Worm (Caenorhabditis elegans) whole organism, L4/young adult: ENCODE measurements around the gene ets-10.

Experiments used
- W03F9.2 ChIP-seq: fragments of 150-350 bp; optimal IDR thresholded peaks from 2 replicates; lab custom pipeline; 2014; ENCODE audit warnings: missing biosample characterization, missing genetic modification characterization
- dao-5 ChIP-seq: sonication (generic microtip); optimal IDR thresholded peaks from 2 replicates; lab custom pipeline; 2016; ENCODE audit warnings: missing genotype, missing genetic modification characterization, moderate library complexity, missing compliant biosample characterization
- him-1 ChIP-seq: sonication (generic microtip); optimal IDR thresholded peaks from 2 replicates; lab custom pipeline; 2016; ENCODE audit warnings: missing genotype, missing genetic modification reagents, missing genetic modification characterization, missing compliant biosample characterization

The ets-10 gene

DNA sequence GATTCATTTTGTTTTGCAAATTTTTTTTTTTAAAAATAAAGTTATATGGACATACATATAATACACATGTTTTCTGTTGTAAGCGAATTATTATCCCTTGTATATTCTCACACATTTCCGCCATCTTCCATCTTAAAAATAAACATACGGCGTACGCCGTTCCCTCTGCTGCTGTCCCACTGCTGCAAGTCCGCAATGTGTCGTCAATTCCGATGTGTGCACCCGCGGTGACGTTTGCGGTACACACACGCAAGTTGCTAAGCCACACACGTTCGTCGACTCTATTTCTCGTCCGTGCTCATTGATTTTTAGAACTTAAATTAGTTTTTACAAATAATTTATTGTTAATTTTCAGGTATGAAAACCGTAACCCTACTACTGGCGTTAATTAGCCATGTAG, 23.7 kb upstream of the ets-10 start, which contains the start of gene C52B9.4:
TSS of gene C52B9.4 (plus strand) at position 356 of the 400 bp plus-strand sequence.
- TF ChIP-seq him-1 (tag; lab: Kevin White, UChicago) = no peak
- peak; percentile 5 for TF ChIP-seq W03F9.2 (tag; lab: Kevin White, UChicago)

ce11 chrX:4263820-4264219, 20.2 kb upstream of the ets-10 start:
- TF ChIP-seq him-1 (tag; lab: Kevin White, UChicago) (no peak), dao-5 (no peak), W03F9.2 (tag; lab: Kevin White, UChicago) (no peak)

DNA sequence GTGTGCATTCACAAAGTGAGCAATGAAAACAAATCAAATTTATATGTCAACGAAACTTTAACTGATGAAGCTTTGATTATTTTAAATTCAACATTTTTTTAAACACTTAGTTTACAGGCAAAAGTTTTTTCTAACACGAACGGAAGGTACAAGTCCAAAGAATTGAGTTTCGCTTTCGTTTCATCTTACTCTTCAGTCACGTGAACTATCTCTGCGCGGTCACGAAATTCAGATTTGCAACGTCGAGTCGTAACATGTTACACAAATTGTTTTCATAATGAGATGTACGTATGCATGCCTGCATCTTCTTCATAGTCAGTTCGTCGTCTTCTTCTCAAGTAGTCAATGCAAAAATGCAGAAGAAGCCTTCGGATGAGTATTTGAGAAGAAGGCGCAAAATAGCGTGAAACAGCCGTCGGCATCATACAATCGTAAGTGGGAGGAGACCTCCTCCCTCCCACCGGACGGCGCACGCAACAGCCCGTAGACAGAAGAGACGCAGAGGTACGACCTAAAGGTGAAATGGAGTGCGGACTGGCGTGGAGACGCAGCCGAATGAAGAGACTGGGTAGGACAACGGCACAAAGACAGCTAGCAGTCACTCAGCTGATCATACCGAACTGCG, 18.6 kb upstream of the ets-10 start, which contains the start of gene coel-1:
TSS of gene coel-1 (plus strand) at position 381 of the 625 bp plus-strand sequence.
- TF ChIP-seq dao-5 (no peak), W03F9.2 (tag; lab: Kevin White, UChicago) (no peak), him-1 (tag; lab: Kevin White, UChicago) (no peak)

ce11 chrX:4266178-4266931, 17.6 kb upstream of the ets-10 start:
- no peak for TF ChIP-seq dao-5
- TF ChIP-seq him-1 (tag; lab: Kevin White, UChicago) = no peak

DNA sequence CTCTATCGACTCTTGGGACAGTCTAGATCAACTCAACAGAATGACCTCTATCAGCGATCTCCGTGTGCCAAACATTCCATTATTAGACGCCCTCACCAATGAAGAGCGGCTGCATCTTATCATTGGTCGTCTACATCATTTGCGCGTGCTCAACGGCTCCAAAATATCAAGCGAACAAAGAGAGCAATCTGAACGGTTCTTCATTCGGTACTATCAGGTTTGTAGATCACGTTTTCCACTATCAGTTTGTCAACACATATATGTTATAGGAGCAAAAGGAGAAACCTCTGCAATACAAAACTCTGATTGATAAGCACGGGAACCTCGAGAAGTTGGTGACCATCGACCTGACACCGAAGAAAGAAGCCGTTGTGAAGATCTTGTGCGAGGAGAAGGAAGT, 15.6 kb upstream of the ets-10 start:
- TF ChIP-seq dao-5 (no peak), W03F9.2 (tag; lab: Kevin White, UChicago) (no peak), him-1 (tag; lab: Kevin White, UChicago) (no peak)

- no peak for TF ChIP-seq dao-5
Observed at ce11 chrX:4273614-4274013, 10.4 kb upstream of the ets-10 start, which contains the start of gene C52B9.10. C52B9.10 (plus strand) TSS chrX:4273914.

ce11 chrX:4274116-4274515, 9.9 kb upstream of the ets-10 start, which contains the start of gene mec-18:
mec-18 (minus strand) TSS chrX:4274216.
- no peak for TF ChIP-seq dao-5
- TF ChIP-seq W03F9.2 (tag; lab: Kevin White, UChicago) = no peak
- no peak for TF ChIP-seq him-1 (tag; lab: Kevin White, UChicago)

DNA sequence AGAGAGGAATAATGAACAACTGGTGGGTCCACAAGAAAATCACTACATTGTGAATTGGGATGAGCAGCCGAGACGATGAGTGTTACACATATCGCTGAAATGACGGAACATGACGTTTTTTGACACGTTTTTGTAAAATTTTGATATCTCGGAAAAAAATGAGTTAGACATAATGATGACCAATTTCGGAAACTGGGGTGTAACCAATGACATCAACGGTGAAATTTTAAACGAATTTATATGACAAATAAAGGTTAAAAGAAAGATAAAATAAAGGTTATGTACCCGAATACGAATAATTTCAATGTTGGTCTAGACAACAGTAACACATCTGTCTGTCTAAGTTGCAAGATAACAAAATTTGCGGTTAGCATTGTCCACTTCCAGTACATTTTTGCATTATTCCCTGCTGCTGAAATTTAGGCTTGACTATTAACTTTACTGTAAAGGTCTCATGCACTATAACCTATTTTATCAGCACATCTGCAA, 4.7 kb upstream of the ets-10 start, which contains the start of the genes twk-28 and ets-9:
TSS of gene twk-28 (minus strand) at position 51 of the 489 bp plus-strand sequence.
TSS of gene ets-9 (plus strand) at position 410 of the 489 bp plus-strand sequence.
- no peak for TF ChIP-seq him-1 (tag; lab: Kevin White, UChicago)

- TF ChIP-seq dao-5 (no peak), W03F9.2 (tag; lab: Kevin White, UChicago) (no peak), him-1 (tag; lab: Kevin White, UChicago) (no peak)
Observed at ce11 chrX:4282380-4282779, 1.6 kb upstream of the ets-10 start, which contains the start of gene C52B9.19. C52B9.19 (plus strand) TSS chrX:4282555.

DNA sequence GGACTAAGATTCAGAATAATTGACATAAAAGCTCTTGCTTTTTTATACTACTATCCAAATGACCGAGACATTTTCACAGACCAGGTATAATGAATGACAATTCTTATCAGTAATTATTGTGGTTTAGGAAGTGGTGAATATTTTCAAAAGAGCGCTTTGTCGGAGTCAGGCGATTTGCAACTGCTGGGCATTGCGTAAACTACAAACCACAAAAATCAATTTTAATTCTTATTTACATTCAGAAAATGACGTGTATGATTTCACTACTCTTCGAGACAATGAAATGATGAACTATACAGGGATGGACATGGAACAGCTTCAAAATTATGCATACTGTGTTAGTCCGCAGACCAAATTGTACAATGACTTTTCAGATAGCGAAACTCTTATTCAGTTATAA, 481 bp downstream of the ets-10 start:
- TF ChIP-seq W03F9.2 (tag; lab: Kevin White, UChicago) (no peak), dao-5 (no peak), him-1 (tag; lab: Kevin White, UChicago) (no peak)

- TF ChIP-seq W03F9.2 (tag; lab: Kevin White, UChicago) = no peak
- TF ChIP-seq dao-5 = no peak
- no peak for TF ChIP-seq him-1 (tag; lab: Kevin White, UChicago)
Observed at ce11 chrX:4285669-4286174, 1.7 kb downstream of the ets-10 start, which contains the start of gene cka-2. cka-2 (plus strand) TSS chrX:4286124.

ce11 chrX:4289805-4290204, 5.8 kb downstream of the ets-10 start:
- TF ChIP-seq him-1 (tag; lab: Kevin White, UChicago) = no peak
- TF ChIP-seq dao-5 = no peak
- no peak for TF ChIP-seq W03F9.2 (tag; lab: Kevin White, UChicago)

ce11 chrX:4294957-4295356, 11.0 kb downstream of the ets-10 start:
- TF ChIP-seq him-1 (tag; lab: Kevin White, UChicago) (no peak), W03F9.2 (tag; lab: Kevin White, UChicago) (no peak), dao-5 (no peak)

DNA sequence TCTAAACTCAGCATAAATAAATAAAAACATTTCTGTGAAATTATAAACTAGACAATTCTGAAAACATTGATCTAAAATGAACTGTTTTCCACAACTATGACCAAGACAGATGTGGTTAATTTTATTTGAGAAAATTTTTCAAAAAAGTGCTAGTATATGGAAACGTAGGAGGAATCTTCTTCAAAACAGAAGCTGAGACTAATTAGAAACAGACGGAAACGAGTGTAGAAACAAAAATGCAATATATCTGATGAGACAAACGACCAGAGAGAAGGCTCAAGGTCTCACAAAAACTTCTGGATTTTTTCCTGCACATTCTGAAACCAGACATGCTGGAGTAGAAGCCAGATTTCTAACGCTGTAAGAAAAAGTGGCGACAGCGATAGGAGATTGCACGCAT, 11.9 kb downstream of the ets-10 start:
- TF ChIP-seq dao-5 (no peak), him-1 (tag; lab: Kevin White, UChicago) (no peak), W03F9.2 (tag; lab: Kevin White, UChicago) (no peak)
